Worm (Caenorhabditis elegans): Measurements from ENCODE around the gene Y22D7AL.1.

Gene Y22D7AL.1

ce11 chrIII:1604514-1604976 lies 47.7 kb upstream of the Y22D7AL.1 start, which contains the start of gene Y22D7AL.6 (continued):
- no peak for TF ChIP-seq ztf-3 (GFP tag; optimal IDR thresholded peaks at IDR 0.05)
- TF ChIP-seq bed-2 (GFP tag; IDR thresholded peaks at IDR 0.05): peak; percentile 73
- TF ChIP-seq sptf-2 (GFP tag; optimal IDR thresholded peaks at IDR 0.05): peak; percentile 45
- TF ChIP-seq zim-3 (tag; optimal IDR thresholded peaks at IDR 0.05): peak; percentile 80
- TF ChIP-seq gei-17 (GFP tag; optimal IDR thresholded peaks at IDR 0.05): peak; percentile 26
- TF ChIP-seq ceh-27 (GFP tag; optimal IDR thresholded peaks at IDR 0.05): peak; percentile 23
- peak; percentile 82 for TF ChIP-seq ztf-25 (GFP tag; IDR thresholded peaks at IDR 0.05)
- peak; percentile 67 for TF ChIP-seq rcor-1 (GFP tag; IDR thresholded peaks at IDR 0.05)
- peak; percentile 68 for TF ChIP-seq ekl-4 (GFP tag; IDR thresholded peaks at IDR 0.05)
- TF ChIP-seq ets-4 (GFP tag; optimal IDR thresholded peaks at IDR 0.05): peak; percentile 9
- peak; percentile 66 for TF ChIP-seq F57A8.1 (GFP tag; optimal IDR thresholded peaks at IDR 0.05)
- TF ChIP-seq lag-1 (GFP tag; IDR thresholded peaks at IDR 0.05): no peak
- no peak for TF ChIP-seq ZK185.1 (tag; optimal IDR thresholded peaks at IDR 0.05; ENCODE audit: poor library complexity, severe bottlenecking)
- TF ChIP-seq mes-4 (tag; optimal IDR thresholded peaks at IDR 0.05): peak; percentile 64
- peak; percentile 91 for TF ChIP-seq die-1 (tag; optimal IDR thresholded peaks at IDR 0.05)
- peak; percentile 71 for TF ChIP-seq lin-54 (GFP tag; optimal IDR thresholded peaks at IDR 0.05)
- TF ChIP-seq madf-6 (GFP tag; IDR thresholded peaks at IDR 0.05): peak; percentile 55
- TF ChIP-seq madf-3 (GFP tag; IDR thresholded peaks at IDR 0.05): 0 out of 2 replicates have a peak, but pooled peaks have one; percentile 67
- no peak for TF ChIP-seq cebp-1 (GFP tag; IDR thresholded peaks at IDR 0.05)
- peak; percentile 60 for TF ChIP-seq cebp-1 (tag; optimal IDR thresholded peaks at IDR 0.05)
- TF ChIP-seq F49E8.2 (tag; optimal IDR thresholded peaks at IDR 0.05; ENCODE audit: insufficient read depth): peak; percentile 61
- TF ChIP-seq sdz-38 (tag; optimal IDR thresholded peaks at IDR 0.05): no peak
- peak; percentile 49 for TF ChIP-seq snpc-1.3 (tag; optimal IDR thresholded peaks at IDR 0.05; ENCODE audit: insufficient read depth)
- no peak; the same call in 1 of the 2 replicates for TF ChIP-seq lir-1 (GFP tag; conservative IDR thresholded peaks at IDR 0.05)
- TF ChIP-seq him-1 (tag; optimal IDR thresholded peaks at IDR 0.05): peak; percentile 15
- TF ChIP-seq C06A6.2 (GFP tag; conservative IDR thresholded peaks at IDR 0.05): no peak
- no peak; the same call in 1 of the 2 replicates for TF ChIP-seq egl-18 (GFP tag; IDR thresholded peaks at IDR 0.05)
- no peak for TF ChIP-seq xnd-1 (tag; optimal IDR thresholded peaks at IDR 0.05)
- TF ChIP-seq B0019.2 (GFP tag; conservative IDR thresholded peaks at IDR 0.05): peak; percentile 45
- no peak for TF ChIP-seq dpl-1 (GFP tag; optimal IDR thresholded peaks at IDR 0.05)
- TF ChIP-seq tlf-1 (GFP tag; optimal IDR thresholded peaks at IDR 0.05): peak; percentile 44
- peak; percentile 77 for TF ChIP-seq madf-10 (tag; optimal IDR thresholded peaks at IDR 0.05)
- TF ChIP-seq snpc-1.1 (tag; optimal IDR thresholded peaks at IDR 0.05; ENCODE audit: insufficient read depth): no peak
- TF ChIP-seq bed-1 (GFP tag; IDR thresholded peaks at IDR 0.05): no peak
- no peak for TF ChIP-seq ztf-22 (GFP tag; optimal IDR thresholded peaks at IDR 0.05)
- peak; percentile 63 for TF ChIP-seq ztf-18 (tag; optimal IDR thresholded peaks at IDR 0.05)
- TF ChIP-seq egrh-3 (GFP tag; IDR thresholded peaks at IDR 0.05): peak; percentile 46; the same call in 1 of the 2 replicates
- TF ChIP-seq F10E7.11 (tag; optimal IDR thresholded peaks at IDR 0.05): no peak
- TF ChIP-seq aptf-2 (GFP tag; conservative IDR thresholded peaks at IDR 0.05): 0 out of 2 replicates have a peak, but pooled peaks have one; percentile 4
- TF ChIP-seq aptf-3 (GFP tag; IDR thresholded peaks at IDR 0.05): 0 out of 2 replicates have a peak, but pooled peaks have one; percentile 13
- TF ChIP-seq ccch-3 (GFP tag; optimal IDR thresholded peaks at IDR 0.05): no peak
- TF ChIP-seq nhr-120 (GFP tag; IDR thresholded peaks at IDR 0.05): 0 out of 2 replicates have a peak, but pooled peaks have one; percentile 48
- TF ChIP-seq athp-1 (tag; optimal IDR thresholded peaks at IDR 0.05): peak; percentile 71
- peak; percentile 10 for TF ChIP-seq F23B12.7 (tag; optimal IDR thresholded peaks at IDR 0.05; ENCODE audit: insufficient read depth)
- TF ChIP-seq atf-7 (tag; optimal IDR thresholded peaks at IDR 0.05): peak; percentile 62
- peak; percentile 61; the same call in 1 of the 2 replicates for TF ChIP-seq attf-3 (GFP tag; conservative IDR thresholded peaks at IDR 0.05)
- TF ChIP-seq ama-1 (optimal IDR thresholded peaks at IDR 0.05): no peak
- peak in 1 of 2 experiments; percentile 75 for TF ChIP-seq ama-1 (GFP tag; optimal IDR thresholded peaks at IDR 0.05)
